Worm (Caenorhabditis elegans) whole organism, midembryonic: ENCODE data around the gene clec-151.

Source experiments
- T22C8.4 ChIP-seq: fragments of 200-800 bp; sonication (Bioruptor generic); IDR thresholded peaks from 2 replicates; pipeline ENCODE4 v1.3.6; 2022; ENCODE audit warnings: missing genetic modification characterization, missing compliant biosample characterization
- cog-1 ChIP-seq: sonication (generic microtip); optimal IDR thresholded peaks from 2 replicates; lab custom pipeline; 2016; ENCODE audit warnings: missing genetic modification characterization, missing compliant biosample characterization
- flt-1 ChIP-seq: fragments of 200-800 bp; sonication (Bioruptor generic); IDR thresholded peaks from 2 replicates; pipeline ENCODE4 v1.3.6; 2022; ENCODE audit warnings: missing genetic modification characterization, missing compliant biosample characterization
- klf-2 ChIP-seq: fragments of 200-800 bp; sonication (Bioruptor generic); conservative IDR thresholded peaks from 2 replicates; pipeline ENCODE4 v1.3.6; 2022; ENCODE audit warnings: missing genetic modification reagents, missing genetic modification characterization, missing compliant biosample characterization
- ref-1 ChIP-seq: fragments of 200-800 bp; sonication (Bioruptor generic); conservative IDR thresholded peaks from 2 replicates; pipeline ENCODE4 v1.3.6; 2022; ENCODE audit warnings: missing genetic modification reagents, missing genetic modification characterization, missing compliant biosample characterization
- tab-1 ChIP-seq: fragments of 200-800 bp; sonication (Bioruptor generic); IDR thresholded peaks from 2 replicates; pipeline ENCODE4 v1.3.6; 2022; ENCODE audit warnings: missing genetic modification characterization, missing compliant biosample characterization
- ztf-29 ChIP-seq: fragments of 200-800 bp; sonication (Bioruptor generic); IDR thresholded peaks from 2 replicates; pipeline ENCODE4 v1.3.6; 2022; ENCODE audit warnings: missing genetic modification reagents, missing genetic modification characterization, missing compliant biosample characterization

ce11 chrIII:4649363-4649768 lies 21.1 kb downstream of the clec-151 start:
- TF ChIP-seq klf-2 (GFP tag; lab: Robert Waterston, UW), result no peak
- no peak for TF ChIP-seq flt-1 (GFP tag; lab: Robert Waterston, UW)
- TF ChIP-seq cog-1 (tag; lab: Kevin White, UChicago), result peak; percentile 83
- no peak for TF ChIP-seq ztf-29
- peak; percentile 93 for TF ChIP-seq T22C8.4 (GFP tag; lab: Robert Waterston, UW)
- no peak for TF ChIP-seq tab-1
- TF ChIP-seq ref-1 (GFP tag; lab: Robert Waterston, UW), result no peak
